Worm (Caenorhabditis elegans) whole organism, L1 larva: Measurements from ENCODE around the gene spat-2.

Experiments
- ama-1 ChIP-seq: fragments of 150-350 bp; optimal IDR thresholded peaks from 2 replicates; lab custom pipeline; 2014
- blmp-1 ChIP-seq: fragments of 150-350 bp; optimal IDR thresholded peaks from 2 replicates; lab custom pipeline; 2014; ENCODE audit warnings: missing biosample characterization, missing genetic modification characterization
- elt-2 ChIP-seq: sonication (generic microtip); optimal IDR thresholded peaks from 2 replicates; lab custom pipeline; 2016; ENCODE audit warnings: missing genetic modification characterization, mild to moderate bottlenecking, inconsistent platforms, missing compliant biosample characterization, missing genetic modification reagents
- elt-3 ChIP-seq, 6 experiments: fragments of 150-350 bp in 1 of 6; sonication (generic microtip); optimal IDR thresholded peaks; 2 replicates each; lab custom pipeline; 2017 to 2018; ENCODE audit warnings: missing biosample characterization in 6 of 6, missing genetic modification characterization in 6 of 6, inconsistent platforms in 1 of 6
- lin-15B ChIP-seq: fragments of 150-350 bp; sonication (generic microtip); optimal IDR thresholded peaks from 3 replicates; lab custom pipeline; 2014; ENCODE audit warnings: missing biosample characterization, missing genetic modification characterization
- mdl-1 ChIP-seq, 2 experiments: fragments of 150-350 bp; optimal IDR thresholded peaks; 2 replicates each; lab custom pipeline; 2014 to 2017; ENCODE audit warnings: missing biosample characterization in 2 of 2, missing genetic modification characterization in 2 of 2, inconsistent platforms in 1 of 2
- mef-2 ChIP-seq: fragments of 150-350 bp; optimal IDR thresholded peaks from 2 replicates; lab custom pipeline; 2014; ENCODE audit warnings: missing biosample characterization, missing genetic modification characterization
- nhr-237 ChIP-seq: fragments of 150-350 bp; optimal IDR thresholded peaks from 2 replicates; lab custom pipeline; 2014; ENCODE audit warnings: missing biosample characterization, missing genetic modification characterization
- nhr-28 ChIP-seq: fragments of 150-350 bp; optimal IDR thresholded peaks from 2 replicates; lab custom pipeline; 2014; ENCODE audit warnings: missing biosample characterization, missing genetic modification characterization
- nhr-47 ChIP-seq: sonication (generic microtip); optimal IDR thresholded peaks from 2 replicates; lab custom pipeline; 2016; ENCODE audit warnings: mild to moderate bottlenecking, missing genetic modification characterization, moderate library complexity, missing compliant biosample characterization
- swsn-7 ChIP-seq: sonication (generic microtip); optimal IDR thresholded peaks from 2 replicates; lab custom pipeline; 2016; ENCODE audit warnings: missing genetic modification characterization, missing compliant biosample characterization
- unc-86 ChIP-seq: sonication (generic microtip); optimal IDR thresholded peaks from 2 replicates; lab custom pipeline; 2016; ENCODE audit warnings: missing genetic modification characterization, missing compliant biosample characterization
- vab-15 ChIP-seq: sonication (generic microtip); optimal IDR thresholded peaks from 2 replicates; lab custom pipeline; 2017; ENCODE audit warnings: missing genotype, mild to moderate bottlenecking, missing genetic modification characterization, missing compliant biosample characterization

- TF ChIP-seq lin-15B (tag; lab: Kevin White, UChicago) = no peak
- no peak for TF ChIP-seq elt-2 (tag; lab: Kevin White, UChicago)
- TF ChIP-seq mdl-1 (tag; optimal IDR thresholded peaks at IDR 0.05; lab: Kevin White, UChicago) = no peak
- no peak for TF ChIP-seq elt-3 (tag; optimal IDR thresholded peaks at IDR 0.05; lab: Kevin White, UChicago)
- no peak for TF ChIP-seq mef-2 (tag; lab: Kevin White, UChicago)
- TF ChIP-seq vab-15 (tag; lab: Kevin White, UChicago) = no peak
- TF ChIP-seq blmp-1 = no peak
- no peak for TF ChIP-seq nhr-28
- no peak for TF ChIP-seq unc-86 (tag; lab: Kevin White, UChicago)
- TF ChIP-seq ama-1 (lab: Kevin White, UChicago) = no peak
- TF ChIP-seq nhr-47 = no peak
- no peak for TF ChIP-seq swsn-7 (tag; lab: Kevin White, UChicago)
- no peak for TF ChIP-seq nhr-237 (tag; lab: Kevin White, UChicago)
Observed at ce11 chrIII:11008869-11009268, 27.9 kb upstream of the spat-2 start, which contains the start of gene exos-1.
